Fruit fly (Drosophila melanogaster) whole organism, embryonic: ENCODE results near the gene CG8176.

Source experiments
- Atf6 ChIP-seq: fragments of 200-800 bp; sonication (Bioruptor generic); IDR thresholded peaks from 2 replicates; pipeline ENCODE4 v1.3.6; 2022; ENCODE audit warnings: missing biosample characterization, missing genetic modification characterization
- CG11696 ChIP-seq: fragments of 200-800 bp; sonication (Bioruptor generic); IDR thresholded peaks from 2 replicates; pipeline ENCODE4 v1.3.6; 2022; ENCODE audit warnings: missing biosample characterization, missing genetic modification characterization
- CG12219 ChIP-seq: fragments of 200-800 bp; sonication (Bioruptor generic); optimal IDR thresholded peaks from 3 replicates; lab custom pipeline; 2018; ENCODE audit warnings: missing biosample characterization, mild to moderate bottlenecking, missing genetic modification characterization
- CG12744 ChIP-seq: fragments of 200-800 bp; sonication (Bioruptor generic); optimal IDR thresholded peaks from 2 replicates; lab custom pipeline; 2016; ENCODE audit warnings: missing biosample characterization, missing genetic modification characterization
- CG15601 ChIP-seq: fragments of 200-800 bp; sonication (Bioruptor generic); optimal IDR thresholded peaks from 3 replicates; lab custom pipeline; 2019; ENCODE audit warnings: missing biosample characterization, mild to moderate bottlenecking, missing genetic modification characterization, moderate library complexity
- CG1603 ChIP-seq: fragments of 200-800 bp; sonication (Bioruptor generic); optimal IDR thresholded peaks from 2 replicates; lab custom pipeline; 2019; ENCODE audit warnings: missing biosample characterization, mild to moderate bottlenecking, missing genetic modification characterization, moderate library complexity
- CG18011 ChIP-seq: fragments of 200-800 bp; sonication (Bioruptor generic); optimal IDR thresholded peaks from 2 replicates; lab custom pipeline; 2017; ENCODE audit warnings: missing biosample characterization, missing genetic modification characterization, mild to moderate bottlenecking, moderate library complexity, missing genotype
- CG2889 ChIP-seq: fragments of 200-800 bp; sonication (Bioruptor generic); IDR thresholded peaks from 3 replicates; pipeline ENCODE4 v1.3.6; 2022; ENCODE audit warnings: missing biosample characterization, missing genetic modification characterization
- CG31441 ChIP-seq: fragments of 200-800 bp; sonication (Bioruptor generic); IDR thresholded peaks from 2 replicates; pipeline ENCODE4 v1.3.6; 2022; ENCODE audit warnings: missing biosample characterization, missing genetic modification characterization
- CG32532 ChIP-seq: fragments of 200-800 bp; sonication (Bioruptor generic); IDR thresholded peaks from 2 replicates; pipeline ENCODE4 v1.3.6; 2022; ENCODE audit warnings: missing biosample characterization, missing genetic modification characterization
- CG4282 ChIP-seq: fragments of 200-800 bp; sonication (Bioruptor generic); optimal IDR thresholded peaks from 2 replicates; lab custom pipeline; 2016; ENCODE audit warnings: missing biosample characterization, missing genetic modification characterization
- CG4707 ChIP-seq: fragments of 200-800 bp; sonication (Bioruptor generic); optimal IDR thresholded peaks from 2 replicates; lab custom pipeline; 2018; ENCODE audit warnings: missing biosample characterization, mild to moderate bottlenecking, missing genetic modification characterization, moderate library complexity
- CG8944 ChIP-seq: fragments of 200-800 bp; sonication (Bioruptor generic); optimal IDR thresholded peaks from 3 replicates; lab custom pipeline; 2016; ENCODE audit warnings: missing biosample characterization, missing genetic modification characterization
- CG9437 ChIP-seq: fragments of 200-800 bp; sonication (Bioruptor generic); optimal IDR thresholded peaks from 2 replicates; lab custom pipeline; 2018; ENCODE audit warnings: missing biosample characterization, mild to moderate bottlenecking, missing genetic modification characterization
- CoRest ChIP-seq: fragments of 200-800 bp; sonication (Bioruptor generic); optimal IDR thresholded peaks from 3 replicates; lab custom pipeline; 2018; ENCODE audit warnings: missing biosample characterization, mild to moderate bottlenecking, missing genetic modification characterization, moderate library complexity
- Dad ChIP-seq: fragments of 200-800 bp; sonication (Bioruptor generic); optimal IDR thresholded peaks from 3 replicates; lab custom pipeline; 2016; ENCODE audit warnings: missing biosample characterization, missing genetic modification characterization
- Fer1 ChIP-seq: fragments of 200-800 bp; sonication (Bioruptor generic); optimal IDR thresholded peaks from 2 replicates; lab custom pipeline; 2017; ENCODE audit warnings: missing biosample characterization, mild to moderate bottlenecking, missing genetic modification characterization
- Gsc ChIP-seq: fragments of 200-800 bp; sonication (Bioruptor generic); IDR thresholded peaks from 2 replicates; pipeline ENCODE4 v1.3.6; 2022; ENCODE audit warnings: missing biosample characterization, missing genetic modification characterization
- Hey ChIP-seq: fragments of 200-800 bp; sonication (Bioruptor generic); optimal IDR thresholded peaks from 3 replicates; lab custom pipeline; 2018; ENCODE audit warnings: missing biosample characterization, mild to moderate bottlenecking, missing genetic modification characterization
- Hsf ChIP-seq: fragments of 200-800 bp; sonication (Bioruptor generic); optimal IDR thresholded peaks from 3 replicates; lab custom pipeline; 2016; ENCODE audit warnings: missing biosample characterization, missing genetic modification characterization
- Max ChIP-seq: fragments of 200-800 bp; sonication (Bioruptor generic); optimal IDR thresholded peaks from 2 replicates; lab custom pipeline; 2016; ENCODE audit warnings: missing biosample characterization, mild to moderate bottlenecking, missing genetic modification characterization
- NFAT ChIP-seq: fragments of 200-800 bp; sonication (Bioruptor generic); IDR thresholded peaks from 2 replicates; pipeline ENCODE4 v1.3.6; 2022; ENCODE audit warnings: missing biosample characterization, missing genetic modification characterization
- Neu2 ChIP-seq: fragments of 200-800 bp; sonication (Bioruptor generic); optimal IDR thresholded peaks from 3 replicates; lab custom pipeline; 2016; ENCODE audit warnings: missing biosample characterization, missing genetic modification characterization, borderline replicate concordance
- Usf ChIP-seq: fragments of 200-800 bp; sonication (Bioruptor generic); optimal IDR thresholded peaks from 2 replicates; lab custom pipeline; 2017; ENCODE audit warnings: missing genotype, missing biosample characterization, missing genetic modification characterization
- Vsx1 ChIP-seq: fragments of 200-800 bp; sonication (Bioruptor generic); optimal IDR thresholded peaks from 2 replicates; lab custom pipeline; 2017; ENCODE audit warnings: missing biosample characterization, mild to moderate bottlenecking, missing genetic modification characterization, missing genetic modification reagents
- Xbp1 ChIP-seq: fragments of 200-800 bp; sonication (Bioruptor generic); optimal IDR thresholded peaks from 3 replicates; lab custom pipeline; 2016; ENCODE audit warnings: missing biosample characterization, mild to moderate bottlenecking, missing genetic modification characterization
- YL-1 ChIP-seq: fragments of 200-800 bp; sonication (Bioruptor generic); optimal IDR thresholded peaks from 3 replicates; lab custom pipeline; 2017; ENCODE audit warnings: missing biosample characterization, mild to moderate bottlenecking, missing genetic modification characterization
- ac ChIP-seq: fragments of 200-800 bp; sonication (Bioruptor generic); optimal IDR thresholded peaks from 3 replicates; lab custom pipeline; 2017; ENCODE audit warnings: missing biosample characterization, mild to moderate bottlenecking, missing genetic modification characterization
- bab2 ChIP-seq: fragments of 200-800 bp; sonication (Bioruptor generic); optimal IDR thresholded peaks from 2 replicates; lab custom pipeline; 2016; ENCODE audit warnings: missing biosample characterization, missing genetic modification characterization
- cato ChIP-seq: fragments of 200-800 bp; sonication (Bioruptor generic); optimal IDR thresholded peaks from 2 replicates; lab custom pipeline; 2016; ENCODE audit warnings: missing biosample characterization, missing genetic modification characterization, borderline replicate concordance
- chif ChIP-seq, 2 experiments: fragments of 200-800 bp; sonication (Bioruptor generic); optimal IDR thresholded peaks; 3 replicates each; lab custom pipeline; 2016; ENCODE audit warnings: missing biosample characterization in 2 of 2, missing genetic modification characterization in 2 of 2
- cwo ChIP-seq: fragments of 200-800 bp; sonication (Bioruptor generic); optimal IDR thresholded peaks from 3 replicates; lab custom pipeline; 2017; ENCODE audit warnings: missing biosample characterization, missing genetic modification characterization, mild to moderate bottlenecking, moderate library complexity, missing genetic modification reagents
- dan ChIP-seq: fragments of 200-800 bp; sonication (Bioruptor generic); IDR thresholded peaks from 2 replicates; pipeline ENCODE4 v1.3.6; 2022; ENCODE audit warnings: missing biosample characterization, missing genetic modification characterization
- danr ChIP-seq: fragments of 200-800 bp; sonication (Bioruptor generic); IDR thresholded peaks from 2 replicates; pipeline ENCODE4 v1.3.6; 2022; ENCODE audit warnings: missing biosample characterization, missing genetic modification characterization
- exex ChIP-seq: fragments of 200-800 bp; sonication (Bioruptor generic); optimal IDR thresholded peaks from 4 replicates; lab custom pipeline; 2018; ENCODE audit warnings: missing biosample characterization, mild to moderate bottlenecking, missing genetic modification characterization, moderate library complexity
- gce ChIP-seq: fragments of 200-800 bp; sonication (Bioruptor generic); IDR thresholded peaks from 3 replicates; pipeline ENCODE4 v1.3.6; 2022; ENCODE audit warnings: missing biosample characterization, missing genetic modification characterization
- kni ChIP-seq: fragments of 200-800 bp; sonication (Bioruptor generic); optimal IDR thresholded peaks from 3 replicates; lab custom pipeline; 2017; ENCODE audit warnings: mild to moderate bottlenecking, missing biosample characterization, missing genetic modification reagents, missing genetic modification characterization
- lilli ChIP-seq: fragments of 200-800 bp; sonication (Bioruptor generic); optimal IDR thresholded peaks from 3 replicates; lab custom pipeline; 2016; ENCODE audit warnings: missing biosample characterization, missing genetic modification characterization
- mam ChIP-seq: fragments of 200-800 bp; sonication (Bioruptor generic); optimal IDR thresholded peaks from 3 replicates; lab custom pipeline; 2016; ENCODE audit warnings: missing biosample characterization, missing genetic modification characterization
- phol ChIP-seq: fragments of 200-800 bp; sonication (Bioruptor generic); optimal IDR thresholded peaks from 3 replicates; lab custom pipeline; 2018; ENCODE audit warnings: missing biosample characterization, mild to moderate bottlenecking, missing genetic modification characterization, moderate library complexity
- pnt ChIP-seq: fragments of 200-800 bp; sonication (Bioruptor generic); optimal IDR thresholded peaks from 3 replicates; lab custom pipeline; 2016; ENCODE audit warnings: missing biosample characterization, missing genetic modification characterization
- pros ChIP-seq: fragments of 200-800 bp; sonication (Bioruptor generic); optimal IDR thresholded peaks from 3 replicates; lab custom pipeline; 2019; ENCODE audit warnings: missing biosample characterization, mild to moderate bottlenecking, missing genetic modification characterization, moderate library complexity
- run ChIP-seq: fragments of 200-800 bp; sonication (Bioruptor generic); optimal IDR thresholded peaks from 3 replicates; lab custom pipeline; 2018; ENCODE audit warnings: missing biosample characterization, mild to moderate bottlenecking, missing genetic modification characterization
- salm ChIP-seq: fragments of 200-800 bp; sonication (Bioruptor generic); optimal IDR thresholded peaks from 2 replicates; lab custom pipeline; 2018; ENCODE audit warnings: missing biosample characterization, mild to moderate bottlenecking, missing genetic modification characterization
- sd ChIP-seq: fragments of 200-800 bp; sonication (Bioruptor generic); optimal IDR thresholded peaks from 3 replicates; lab custom pipeline; 2018; ENCODE audit warnings: missing biosample characterization, mild to moderate bottlenecking, missing genetic modification characterization, moderate library complexity
- stc ChIP-seq: fragments of 200-800 bp; sonication (Bioruptor generic); IDR thresholded peaks from 2 replicates; pipeline ENCODE4 v1.3.6; 2022; ENCODE audit warnings: missing biosample characterization, missing genetic modification characterization
- trem ChIP-seq: fragments of 200-800 bp; optimal IDR thresholded peaks from 3 replicates; lab custom pipeline; 2019; ENCODE audit warnings: missing biosample characterization, mild to moderate bottlenecking, missing genetic modification characterization, moderate library complexity

Gene CG8176

dm6 chr3R:9500193-9501051 lies 15.4 kb upstream of the CG8176 start (continued):
- TF ChIP-seq mam, result peak; percentile 15
- no peak for TF ChIP-seq CG18011 (GFP tag; lab: Kevin White, UChicago)
- TF ChIP-seq Neu2, result no peak
- TF ChIP-seq run, result no peak
- TF ChIP-seq stc (GFP tag; lab: Robert Waterston, UW), result 0 out of 2 replicates have a peak, but pooled peaks have one; percentile 24
- no peak for TF ChIP-seq gce (GFP tag; lab: Robert Waterston, UW)
- TF ChIP-seq cato (GFP tag; lab: Kevin White, UChicago), result no peak
- TF ChIP-seq CG8944 (GFP tag; lab: Kevin White, UChicago), result no peak
- TF ChIP-seq pros (GFP tag; lab: Kevin White, UChicago), result peak; percentile 70
- TF ChIP-seq phol (tag; lab: Kevin White, UChicago), result no peak
- TF ChIP-seq YL-1 (GFP tag; lab: Kevin White, UChicago), result no peak
- TF ChIP-seq pnt (GFP tag; lab: Kevin White, UChicago), result no peak
- no peak for TF ChIP-seq CG2889
- peak; percentile 8 for TF ChIP-seq bab2 (GFP tag; lab: Kevin White, UChicago)
- no peak for TF ChIP-seq dan
- TF ChIP-seq CG9437 (GFP tag; lab: Kevin White, UChicago), result no peak
- TF ChIP-seq Gsc (GFP tag; lab: Robert Waterston, UW), result no peak
- TF ChIP-seq CG1603, result no peak
- no peak for TF ChIP-seq Hey (tag; lab: Kevin White, UChicago)
- TF ChIP-seq Fer1 (GFP tag; lab: Kevin White, UChicago), result no peak
- TF ChIP-seq CG12219 (GFP tag; lab: Kevin White, UChicago), result no peak
- TF ChIP-seq CG15601 (tag; lab: Kevin White, UChicago), result no peak
- peak; percentile 42 for TF ChIP-seq sd (tag; lab: Kevin White, UChicago)
- TF ChIP-seq ac (GFP tag; lab: Kevin White, UChicago), result no peak

dm6 chr3R:9501489-9502415 lies 14.1 kb upstream of the CG8176 start:
- no peak for TF ChIP-seq CG4282 (GFP tag; lab: Kevin White, UChicago)
- no peak for TF ChIP-seq CoRest (tag; lab: Kevin White, UChicago)
- no peak for TF ChIP-seq CG31441 (GFP tag; lab: Robert Waterston, UW)
- TF ChIP-seq trem, result no peak
- TF ChIP-seq Vsx1 (GFP tag; lab: Kevin White, UChicago), result no peak
- no peak for TF ChIP-seq NFAT (GFP tag; lab: Robert Waterston, UW)
- TF ChIP-seq danr (GFP tag; lab: Robert Waterston, UW), result no peak
- no peak for TF ChIP-seq Max
- TF ChIP-seq cwo (GFP tag; lab: Kevin White, UChicago), result no peak
- TF ChIP-seq Usf (GFP tag; lab: Kevin White, UChicago), result no peak
- TF ChIP-seq kni (GFP tag; lab: Kevin White, UChicago), result peak; percentile 46
- TF ChIP-seq exex, result peak; percentile 63
- TF ChIP-seq lilli (GFP tag; lab: Kevin White, UChicago), result no peak
- no peak for TF ChIP-seq Dad (GFP tag; lab: Kevin White, UChicago)
- no peak for TF ChIP-seq phol (tag; lab: Kevin White, UChicago)
- no peak for TF ChIP-seq CG4707 (GFP tag; lab: Kevin White, UChicago)
- no peak for TF ChIP-seq chif (GFP tag; optimal IDR thresholded peaks at IDR 0.05; lab: Kevin White, UChicago)
- no peak for TF ChIP-seq Hsf (GFP tag; lab: Kevin White, UChicago)
- no peak for TF ChIP-seq Atf6 (GFP tag; lab: Robert Waterston, UW)
- no peak for TF ChIP-seq salm (tag; lab: Kevin White, UChicago)
- TF ChIP-seq CG12744 (GFP tag; lab: Kevin White, UChicago), result no peak
- no peak for TF ChIP-seq CG11696
- no peak for TF ChIP-seq Xbp1 (GFP tag; lab: Kevin White, UChicago)
- TF ChIP-seq CG32532 (GFP tag; lab: Robert Waterston, UW), result peak; percentile 14; the same call in 1 of the 2 replicates
